Fruit fly (Drosophila melanogaster) whole organism, prepupa: ENCODE results near the gene NC2beta.

Experiments
- Blimp-1 ChIP-seq: fragments of 200-800 bp; sonication (Bioruptor generic); optimal IDR thresholded peaks from 3 replicates; lab custom pipeline; 2017; ENCODE audit warnings: missing biosample characterization, missing genetic modification characterization, mild to moderate bottlenecking, moderate library complexity, missing genetic modification reagents
- CG15336 ChIP-seq: fragments of 200-800 bp; sonication (Bioruptor generic); IDR thresholded peaks from 2 replicates; pipeline ENCODE4 v1.3.6; 2022; ENCODE audit warnings: missing biosample characterization, missing genetic modification characterization
- CG3032 ChIP-seq: fragments of 200-800 bp; optimal IDR thresholded peaks from 2 replicates; lab custom pipeline; 2019; ENCODE audit warnings: missing biosample characterization, mild to moderate bottlenecking, missing genetic modification characterization, moderate library complexity
- CG31627 ChIP-seq: fragments of 200-800 bp; sonication (Bioruptor generic); optimal IDR thresholded peaks from 3 replicates; lab custom pipeline; 2016; ENCODE audit warnings: missing biosample characterization, missing genetic modification characterization
- CG3919 ChIP-seq: fragments of 200-800 bp; sonication (Bioruptor generic); optimal IDR thresholded peaks from 3 replicates; lab custom pipeline; 2016; ENCODE audit warnings: missing biosample characterization, missing genetic modification characterization
- CG6163 ChIP-seq: fragments of 200-800 bp; sonication (Bioruptor generic); IDR thresholded peaks from 3 replicates; pipeline ENCODE4 v1.3.6; 2022; ENCODE audit warnings: missing biosample characterization, missing genetic modification characterization
- CG6276 ChIP-seq: fragments of 200-800 bp; sonication (Bioruptor generic); optimal IDR thresholded peaks from 2 replicates; lab custom pipeline; 2017; ENCODE audit warnings: missing biosample characterization, mild to moderate bottlenecking, missing genetic modification characterization
- CG6854 ChIP-seq: fragments of 200-800 bp; sonication (Bioruptor generic); optimal IDR thresholded peaks from 2 replicates; lab custom pipeline; 2017; ENCODE audit warnings: missing biosample characterization, mild to moderate bottlenecking, missing genetic modification characterization
- CG8319 ChIP-seq: fragments of 200-800 bp; sonication (Bioruptor generic); optimal IDR thresholded peaks from 3 replicates; lab custom pipeline; 2016; ENCODE audit warnings: missing biosample characterization, missing genetic modification characterization
- Gug ChIP-seq: fragments of 200-800 bp; sonication (Bioruptor generic); IDR thresholded peaks from 2 replicates; pipeline ENCODE4 v1.3.6; 2022; ENCODE audit warnings: missing biosample characterization, missing genetic modification characterization
- Sox14 ChIP-seq: fragments of 200-800 bp; sonication (Bioruptor generic); optimal IDR thresholded peaks from 3 replicates; lab custom pipeline; 2016; ENCODE audit warnings: missing biosample characterization, missing genetic modification characterization
- cyc ChIP-seq: fragments of 200-800 bp; sonication (Bioruptor generic); optimal IDR thresholded peaks from 3 replicates; lab custom pipeline; 2016; ENCODE audit warnings: missing biosample characterization, missing genetic modification characterization
- fd59A ChIP-seq: fragments of 200-800 bp; sonication (Bioruptor generic); optimal IDR thresholded peaks from 2 replicates; lab custom pipeline; 2017; ENCODE audit warnings: missing biosample characterization, mild to moderate bottlenecking, missing genetic modification characterization, missing genetic modification reagents
- topi ChIP-seq: fragments of 200-800 bp; sonication (Bioruptor generic); optimal IDR thresholded peaks from 3 replicates; lab custom pipeline; 2016; ENCODE audit warnings: missing biosample characterization, missing genetic modification characterization

dm6 chr2L:15026582-15026981, 19.0 kb downstream of the NC2beta start, which contains the start of gene CG33310:
- TF ChIP-seq CG3032: no peak
- TF ChIP-seq Sox14: no peak
- no peak for TF ChIP-seq topi (GFP tag; lab: Kevin White, UChicago)
- no peak for TF ChIP-seq fd59A
- TF ChIP-seq CG15336: no peak
- no peak for TF ChIP-seq cyc
- no peak for TF ChIP-seq CG6854 (GFP tag; lab: Kevin White, UChicago)
- no peak for TF ChIP-seq CG31627 (GFP tag; lab: Kevin White, UChicago)
- TF ChIP-seq CG8319 (GFP tag; lab: Kevin White, UChicago): no peak
- TF ChIP-seq Gug (GFP tag; lab: Robert Waterston, UW): no peak
- TF ChIP-seq CG3919: no peak
- TF ChIP-seq CG6163 (GFP tag; lab: Robert Waterston, UW): no peak
- no peak for TF ChIP-seq CG6276 (GFP tag; lab: Kevin White, UChicago)
- TF ChIP-seq Blimp-1 (GFP tag; lab: Kevin White, UChicago): no peak
